Worm (Caenorhabditis elegans): ENCODE measurements around the gene srxa-2.

ce11 chrIV:9450375-9450774 is 27.2 kb downstream of the srxa-2 start, which contains the start of gene cpin-1:
- TF ChIP-seq dao-5 (tag; optimal IDR thresholded peaks at IDR 0.05) (no peak), him-1 (tag; optimal IDR thresholded peaks at IDR 0.05) (no peak)

Data from whole organism, L4/young adult.